Fruit fly (Drosophila melanogaster): ENCODE data around the gene CG14710.

CG14710 gene

DNA sequence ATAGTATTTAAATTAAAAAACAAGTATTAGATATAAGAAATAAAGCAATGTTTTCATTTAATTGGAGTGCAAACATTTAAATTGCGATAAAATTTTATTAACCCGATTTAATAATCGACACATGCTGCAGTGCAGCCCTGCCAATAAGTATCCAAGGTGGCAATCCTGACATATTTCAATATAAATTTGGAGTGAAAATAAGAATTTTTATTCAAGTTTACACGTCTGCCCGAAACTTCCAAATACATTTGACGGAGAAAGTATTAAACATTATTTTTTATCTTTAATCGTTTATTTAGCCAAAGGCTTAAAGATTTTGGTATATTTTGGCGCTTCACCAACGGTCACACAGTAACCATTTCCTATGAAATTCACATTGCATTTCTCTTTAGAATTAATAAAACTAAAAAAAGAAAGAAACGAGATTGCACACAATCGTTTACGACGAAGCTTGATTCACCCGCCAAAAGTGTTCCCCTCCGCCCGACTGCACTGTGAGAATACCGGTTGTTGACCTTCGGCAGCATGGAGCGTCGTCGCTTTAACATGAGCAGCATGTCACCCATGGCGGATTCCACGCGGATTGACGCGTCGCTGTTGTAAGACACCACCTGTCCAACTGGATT is 8.6 kb downstream of the CG14710 start, which contains the start of gene CG14712 (continued):
- TF ChIP-seq Bteb2 (GFP tag; optimal IDR thresholded peaks at IDR 0.05): no peak
- no peak for TF ChIP-seq Mes4 (GFP tag; optimal IDR thresholded peaks at IDR 0.05)
- TF ChIP-seq ind (GFP tag; optimal IDR thresholded peaks at IDR 0.05): no peak
- no peak for TF ChIP-seq CG18599 (GFP tag; optimal IDR thresholded peaks at IDR 0.05)
- TF ChIP-seq fd3F (GFP tag; optimal IDR thresholded peaks at IDR 0.05): no peak
- TF ChIP-seq dan (GFP tag; IDR thresholded peaks at IDR 0.05): no peak
- TF ChIP-seq lov (optimal IDR thresholded peaks at IDR 0.05): no peak
- no peak for TF ChIP-seq lov (GFP tag; IDR thresholded peaks at IDR 0.05)
- TF ChIP-seq HLH4C (GFP tag; IDR thresholded peaks at IDR 0.05; ENCODE audit: partially characterized antibody): peak; percentile 80
- TF ChIP-seq CG13894 (tag; optimal IDR thresholded peaks at IDR 0.05): no peak
- TF ChIP-seq bbx (GFP tag; IDR thresholded peaks at IDR 0.05; ENCODE audit: partially characterized antibody): peak; percentile 64
- no peak for TF ChIP-seq Neu2 (GFP tag; optimal IDR thresholded peaks at IDR 0.05; ENCODE audit: borderline replicate concordance)
- no peak for TF ChIP-seq Poxn (GFP tag; IDR thresholded peaks at IDR 0.05)
- no peak for TF ChIP-seq ranshi (GFP tag; IDR thresholded peaks at IDR 0.05)
- no peak for TF ChIP-seq Dad (GFP tag; optimal IDR thresholded peaks at IDR 0.05)
- TF ChIP-seq kay (GFP tag; optimal IDR thresholded peaks at IDR 0.05): no peak
- TF ChIP-seq HLH54F (GFP tag; optimal IDR thresholded peaks at IDR 0.05): peak; percentile 5
- TF ChIP-seq Mad (GFP tag; optimal IDR thresholded peaks at IDR 0.05): peak; percentile 35
- no peak for TF ChIP-seq pita (GFP tag; optimal IDR thresholded peaks at IDR 0.05)
- TF ChIP-seq Meics (GFP tag; optimal IDR thresholded peaks at IDR 0.05): no peak
- no peak for TF ChIP-seq peb (GFP tag; IDR thresholded peaks at IDR 0.05)
- no peak for TF ChIP-seq CG2889 (GFP tag; IDR thresholded peaks at IDR 0.05)
- no peak for TF ChIP-seq CG16779 (GFP tag; IDR thresholded peaks at IDR 0.05)
- TF ChIP-seq sima (GFP tag; optimal IDR thresholded peaks at IDR 0.05): no peak
- peak; percentile 44 for TF ChIP-seq CG34224 (GFP tag; IDR thresholded peaks at IDR 0.05; ENCODE audit: partially characterized antibody)
- no peak for TF ChIP-seq CG14965 (GFP tag; optimal IDR thresholded peaks at IDR 0.05; ENCODE audit: borderline replicate concordance)
- TF ChIP-seq E2f2 (GFP tag; IDR thresholded peaks at IDR 0.05): peak; percentile 96
- TF ChIP-seq gt (GFP tag; IDR thresholded peaks at IDR 0.05): no peak
- no peak; the same call in 1 of the 2 replicates for TF ChIP-seq CG9932 (GFP tag; IDR thresholded peaks at IDR 0.05)
- no peak for TF ChIP-seq ken (GFP tag; IDR thresholded peaks at IDR 0.05)
- no peak for TF ChIP-seq Kr (GFP tag; optimal IDR thresholded peaks at IDR 0.05)
- TF ChIP-seq Hr39 (optimal IDR thresholded peaks at IDR 0.05): no peak
- no peak for TF ChIP-seq dmrt99B (tag; optimal IDR thresholded peaks at IDR 0.05)
- no peak for TF ChIP-seq CG15479 (GFP tag; optimal IDR thresholded peaks at IDR 0.05)
- no peak for TF ChIP-seq Sry-β (GFP tag; optimal IDR thresholded peaks at IDR 0.05)
- no peak for TF ChIP-seq exex (tag; optimal IDR thresholded peaks at IDR 0.05)
- TF ChIP-seq CG11398 (GFP tag; optimal IDR thresholded peaks at IDR 0.05): no peak
- no peak for TF ChIP-seq Hmr (GFP tag; optimal IDR thresholded peaks at IDR 0.05)
- no peak for TF ChIP-seq lmd (GFP tag; IDR thresholded peaks at IDR 0.05)
- TF ChIP-seq Six4 (GFP tag; optimal IDR thresholded peaks at IDR 0.05): no peak
- TF ChIP-seq tx (GFP tag; optimal IDR thresholded peaks at IDR 0.05): no peak
- TF ChIP-seq CG14014 (GFP tag; IDR thresholded peaks at IDR 0.05): no peak
- TF ChIP-seq CG6813 (GFP tag; optimal IDR thresholded peaks at IDR 0.05): no peak
- no peak for TF ChIP-seq jing (GFP tag; optimal IDR thresholded peaks at IDR 0.05)
- no peak for TF ChIP-seq CG3726 (GFP tag; IDR thresholded peaks at IDR 0.05)
- TF ChIP-seq gfzf (GFP tag; optimal IDR thresholded peaks at IDR 0.05): peak; percentile 83
- no peak for TF ChIP-seq zen (tag; optimal IDR thresholded peaks at IDR 0.05)
- no peak for TF ChIP-seq CG32772 (GFP tag; IDR thresholded peaks at IDR 0.05)
- no peak for TF ChIP-seq Ets65A (GFP tag)
- no peak for TF ChIP-seq Eip74EF (GFP tag; optimal IDR thresholded peaks at IDR 0.05)
- TF ChIP-seq Abd-B (GFP tag; optimal IDR thresholded peaks at IDR 0.05): no peak
